Worm (Caenorhabditis elegans) whole organism, L3 larva: ENCODE measurements around the gene C03B1.2.
A peak's percentile ranks its signal among the peaks of the same experiment; 100 is the strongest.

ENCODE experiments used
- aly-2 ChIP-seq: fragments of 150-350 bp; optimal IDR thresholded peaks from 2 replicates; lab custom pipeline; 2014; ENCODE audit warnings: missing biosample characterization, missing genetic modification characterization
- ama-1 ChIP-seq: fragments of 150-350 bp; optimal IDR thresholded peaks from 2 replicates; lab custom pipeline; 2018
- ceh-16 ChIP-seq: sonication (generic microtip); optimal IDR thresholded peaks from 2 replicates; lab custom pipeline; 2017; ENCODE audit warnings: missing biosample characterization, missing genetic modification characterization
- ceh-82 ChIP-seq: fragments of 150-350 bp; optimal IDR thresholded peaks from 2 replicates; lab custom pipeline; 2014; ENCODE audit warnings: missing biosample characterization, missing genetic modification characterization
- ceh-9 ChIP-seq: sonication (generic microtip); optimal IDR thresholded peaks from 2 replicates; lab custom pipeline; 2018; ENCODE audit warnings: missing biosample characterization, missing genetic modification characterization
- elt-1 ChIP-seq: fragments of 150-350 bp; optimal IDR thresholded peaks from 2 replicates; lab custom pipeline; 2014; ENCODE audit warnings: missing biosample characterization, missing genetic modification characterization
- elt-2 ChIP-seq: sonication (generic microtip); optimal IDR thresholded peaks from 2 replicates; lab custom pipeline; 2016; ENCODE audit warnings: missing genetic modification reagents, mild to moderate bottlenecking, missing genetic modification characterization, missing compliant biosample characterization
- elt-3 ChIP-seq, 3 experiments: fragments of 150-350 bp in 1 of 3; sonication (generic microtip) in 2 of 3; optimal IDR thresholded peaks; 2 replicates in 2 of 3; 4 replicates in 1 of 3; lab custom pipeline; 2014 to 2017; ENCODE audit warnings: missing biosample characterization in 3 of 3, missing genetic modification characterization in 3 of 3
- eor-1 ChIP-seq, 2 experiments: fragments of 150-350 bp; optimal IDR thresholded peaks; 2 replicates each; lab custom pipeline; 2014 to 2018; ENCODE audit warnings: missing biosample characterization in 2 of 2, missing genetic modification characterization in 2 of 2
- fkh-10 ChIP-seq: sonication (generic microtip); optimal IDR thresholded peaks from 2 replicates; lab custom pipeline; 2017; ENCODE audit warnings: missing biosample characterization, missing genetic modification reagents, missing genetic modification characterization
- fkh-2 ChIP-seq: fragments of 150-350 bp; optimal IDR thresholded peaks from 2 replicates; lab custom pipeline; 2014; ENCODE audit warnings: missing biosample characterization, missing genetic modification reagents, missing genetic modification characterization
- fos-1 ChIP-seq: fragments of 150-350 bp; optimal IDR thresholded peaks from 2 replicates; lab custom pipeline; 2014; ENCODE audit warnings: missing biosample characterization, missing genetic modification characterization
- hmg-11 ChIP-seq: sonication (generic microtip); optimal IDR thresholded peaks from 2 replicates; lab custom pipeline; 2016; ENCODE audit warnings: missing genetic modification characterization, missing compliant biosample characterization
- jun-1 ChIP-seq: fragments of 150-350 bp; optimal IDR thresholded peaks from 2 replicates; lab custom pipeline; 2014; ENCODE audit warnings: missing biosample characterization, missing genetic modification reagents, missing genetic modification characterization
- lin-15B ChIP-seq: fragments of 150-350 bp; optimal IDR thresholded peaks from 2 replicates; lab custom pipeline; 2014; ENCODE audit warnings: missing biosample characterization, missing genetic modification characterization
- lin-39 ChIP-seq: fragments of 150-350 bp; optimal IDR thresholded peaks from 2 replicates; lab custom pipeline; 2018; ENCODE audit warnings: missing biosample characterization, missing genetic modification reagents, missing genetic modification characterization
- lsy-12 ChIP-seq: sonication (generic microtip); optimal IDR thresholded peaks from 2 replicates; lab custom pipeline; 2016; ENCODE audit warnings: mild to moderate bottlenecking, missing genetic modification characterization, missing compliant biosample characterization
- mdl-1 ChIP-seq: fragments of 150-350 bp; optimal IDR thresholded peaks from 2 replicates; lab custom pipeline; 2014; ENCODE audit warnings: missing biosample characterization, missing genetic modification characterization
- mml-1 ChIP-seq: fragments of 150-350 bp; sonication (generic microtip); optimal IDR thresholded peaks from 3 replicates; lab custom pipeline; 2014; ENCODE audit warnings: missing biosample characterization, missing genetic modification characterization
- nfya-1 ChIP-seq: sonication (generic microtip); optimal IDR thresholded peaks from 2 replicates; lab custom pipeline; 2017; ENCODE audit warnings: missing genetic modification characterization, mild to moderate bottlenecking, missing compliant biosample characterization, antibody characterized with exemption, moderate library complexity; ENCODE audit not compliant: insufficient read depth
- nhr-12 ChIP-seq: fragments of 150-350 bp; optimal IDR thresholded peaks from 2 replicates; lab custom pipeline; 2014; ENCODE audit warnings: missing biosample characterization, missing genetic modification characterization
- nhr-237 ChIP-seq: fragments of 150-350 bp; optimal IDR thresholded peaks from 2 replicates; lab custom pipeline; 2014; ENCODE audit warnings: missing biosample characterization, missing genetic modification characterization
- nhr-25 ChIP-seq: sonication (generic microtip); optimal IDR thresholded peaks from 2 replicates; lab custom pipeline; 2017; ENCODE audit warnings: missing biosample characterization, missing genetic modification characterization
- nhr-28 ChIP-seq: fragments of 150-350 bp; optimal IDR thresholded peaks from 2 replicates; lab custom pipeline; 2014; ENCODE audit warnings: missing biosample characterization, missing genetic modification characterization
- nhr-43 ChIP-seq: sonication (generic microtip); optimal IDR thresholded peaks from 2 replicates; lab custom pipeline; 2016; ENCODE audit warnings: mild to moderate bottlenecking, missing genetic modification characterization, missing compliant biosample characterization; ENCODE audit not compliant: poor library complexity, severe bottlenecking
- nhr-76 ChIP-seq: fragments of 150-350 bp; sonication (generic microtip); optimal IDR thresholded peaks from 5 replicates; lab custom pipeline; 2014; ENCODE audit warnings: missing biosample characterization, missing genetic modification characterization
- nhr-77 ChIP-seq: fragments of 150-350 bp; optimal IDR thresholded peaks from 2 replicates; lab custom pipeline; 2014; ENCODE audit warnings: missing biosample characterization, missing genetic modification characterization
- pha-4 ChIP-seq: fragments of 150-350 bp; optimal IDR thresholded peaks from 2 replicates; lab custom pipeline; 2014; ENCODE audit warnings: missing biosample characterization, missing genetic modification reagents, missing genetic modification characterization
- pqm-1 ChIP-seq: fragments of 150-350 bp; optimal IDR thresholded peaks from 2 replicates; lab custom pipeline; 2017; ENCODE audit warnings: missing biosample characterization, missing genetic modification characterization, inconsistent platforms
- sea-2 ChIP-seq: fragments of 150-350 bp; sonication (generic microtip); optimal IDR thresholded peaks from 4 replicates; lab custom pipeline; 2014; ENCODE audit warnings: missing biosample characterization, missing genetic modification reagents, missing genetic modification characterization
- skn-1 ChIP-seq: fragments of 150-350 bp; optimal IDR thresholded peaks from 2 replicates; lab custom pipeline; 2014; ENCODE audit warnings: missing biosample characterization, missing genetic modification characterization
- snpc-4 ChIP-seq: fragments of 150-350 bp; optimal IDR thresholded peaks from 2 replicates; lab custom pipeline; 2014; ENCODE audit warnings: missing biosample characterization, missing genetic modification characterization
- tbx-2 ChIP-seq: sonication (generic microtip); optimal IDR thresholded peaks from 2 replicates; lab custom pipeline; 2016; ENCODE audit warnings: mild to moderate bottlenecking, missing genetic modification characterization, missing compliant biosample characterization
- unc-39 ChIP-seq: sonication (generic microtip); optimal IDR thresholded peaks from 4 replicates; lab custom pipeline; 2017; ENCODE audit warnings: missing biosample characterization, missing genetic modification characterization
- unc-62 ChIP-seq: fragments of 150-350 bp; sonication (generic microtip); optimal IDR thresholded peaks from 4 replicates; lab custom pipeline; 2014; ENCODE audit warnings: missing biosample characterization, missing genetic modification reagents, missing genetic modification characterization
- zag-1 ChIP-seq: fragments of 150-350 bp; optimal IDR thresholded peaks from 2 replicates; lab custom pipeline; 2014; ENCODE audit warnings: missing biosample characterization, missing genetic modification characterization

Gene C03B1.2

ce11 chrX:6331409-6331808 is 38.4 kb upstream of the C03B1.2 start, which contains the start of gene col-170:
Gene col-170, plus strand, starts transcription at chrX:6331709.
- no peak for TF ChIP-seq ama-1 (lab: Kevin White, UChicago)

DNA sequence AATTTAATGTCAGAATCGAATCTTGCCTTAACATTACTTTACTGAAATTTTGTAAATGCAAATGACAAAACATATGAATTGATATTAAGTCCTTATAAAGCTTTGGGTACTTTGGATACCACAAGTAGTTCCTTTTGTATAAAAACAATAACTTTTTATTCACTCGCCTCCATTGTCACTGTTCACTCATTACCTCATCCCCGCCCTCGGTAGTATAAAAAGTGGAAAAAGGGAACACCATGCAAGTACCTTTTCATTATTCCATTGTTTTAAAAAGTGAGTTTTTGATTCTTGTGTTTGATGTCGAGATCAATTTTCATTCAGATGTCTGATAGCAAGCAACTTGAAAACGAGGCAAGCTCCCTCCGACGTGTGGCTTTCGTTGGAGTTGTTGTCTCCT is 35.8 kb upstream of the C03B1.2 start, which contains the start of gene col-171:
TSS of gene col-171 (plus strand) at position 301 of the 400 bp plus-strand sequence.
- TF ChIP-seq ceh-82 (tag; lab: Kevin White, UChicago) (no peak), nhr-77 (tag; lab: Kevin White, UChicago) (no peak), jun-1 (tag; lab: Kevin White, UChicago) (no peak), eor-1 (tag; optimal IDR thresholded peaks at IDR 0.05; lab: Kevin White, UChicago) (no peak), ama-1 (lab: Kevin White, UChicago) (no peak), lin-39 (tag; lab: Kevin White, UChicago) (no peak), nhr-76 (no peak), fos-1 (no peak), nfya-1 (tag; lab: Kevin White, UChicago) (no peak), tbx-2 (tag; lab: Kevin White, UChicago) (no peak), sea-2 (GFP tag; lab: Kevin White, UChicago) (no peak), nhr-237 (tag; lab: Kevin White, UChicago) (no peak), nhr-25 (tag; lab: Kevin White, UChicago) (no peak), nhr-43 (no peak), aly-2 (tag; lab: Kevin White, UChicago) (no peak), pqm-1 (no peak), nhr-12 (tag; lab: Kevin White, UChicago) (no peak)
- TF ChIP-seq, all 47 proteins: peak for 0

DNA sequence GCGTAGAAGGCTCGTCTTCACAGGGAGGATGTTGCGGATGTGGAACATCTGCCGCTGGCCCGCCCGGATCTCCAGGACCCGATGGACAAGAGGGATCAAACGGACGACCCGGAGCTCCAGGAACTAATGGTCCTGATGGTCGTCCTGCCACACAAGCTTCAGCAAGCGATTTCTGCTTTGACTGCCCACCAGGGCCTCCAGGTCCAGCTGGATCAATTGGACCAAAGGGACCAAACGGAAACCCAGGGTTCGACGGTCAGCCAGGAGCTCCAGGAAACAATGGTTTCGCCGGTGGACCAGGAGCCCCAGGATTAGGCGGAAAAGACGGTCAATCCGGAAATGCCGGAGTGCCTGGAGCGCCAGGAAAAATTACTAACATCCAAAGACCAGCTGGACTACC is 35.2 kb upstream of the C03B1.2 start:
- TF ChIP-seq lin-15B, result no peak
- no peak for TF ChIP-seq zag-1 (tag; lab: Kevin White, UChicago)
- TF ChIP-seq elt-3 (tag; optimal IDR thresholded peaks at IDR 0.05; lab: Kevin White, UChicago), result no peak
- no peak for TF ChIP-seq nhr-28 (tag; lab: Kevin White, UChicago)
- no peak for TF ChIP-seq ceh-82 (tag; lab: Kevin White, UChicago)
- TF ChIP-seq snpc-4, result no peak
- TF ChIP-seq skn-1, result no peak
- TF ChIP-seq fkh-2 (tag; lab: Kevin White, UChicago), result no peak
- no peak for TF ChIP-seq hmg-11 (tag; lab: Kevin White, UChicago)
- TF ChIP-seq ceh-9 (tag; lab: Kevin White, UChicago), result no peak
- no peak for TF ChIP-seq elt-1 (tag; lab: Kevin White, UChicago)
- no peak for TF ChIP-seq unc-39 (tag; lab: Kevin White, UChicago)
- no peak for TF ChIP-seq nhr-43
- TF ChIP-seq tbx-2 (tag; lab: Kevin White, UChicago), result no peak
- TF ChIP-seq nhr-77 (tag; lab: Kevin White, UChicago), result no peak
- TF ChIP-seq pha-4, result no peak
- TF ChIP-seq unc-62, result no peak

- TF ChIP-seq jun-1 (tag; lab: Kevin White, UChicago) (no peak), lsy-12 (no peak), nhr-25 (tag; lab: Kevin White, UChicago) (no peak), ceh-16 (tag; lab: Kevin White, UChicago) (no peak), mdl-1 (tag; lab: Kevin White, UChicago) (no peak), mml-1 (no peak), fkh-10 (GFP tag; lab: Kevin White, UChicago) (no peak), hmg-11 (tag; lab: Kevin White, UChicago) (no peak), elt-2 (tag; lab: Kevin White, UChicago) (peak; percentile 12)
- TF ChIP-seq, all 47 proteins: peak for 1
Observed at ce11 chrX:6337338-6337737, 32.5 kb upstream of the C03B1.2 start.

- TF ChIP-seq ceh-16 (tag; lab: Kevin White, UChicago) (no peak), unc-39 (tag; lab: Kevin White, UChicago) (no peak), hmg-11 (tag; lab: Kevin White, UChicago) (no peak), lin-15B (no peak), lsy-12 (no peak), fos-1 (no peak), ceh-9 (tag; lab: Kevin White, UChicago) (no peak)
- TF ChIP-seq, all 47 proteins: peak for 0
Observed at ce11 chrX:6337951-6338350, 31.9 kb upstream of the C03B1.2 start, which contains the start of gene C03B1.13. Gene C03B1.13, minus strand, starts transcription at chrX:6338051.
